Worm (Caenorhabditis elegans) whole organism, late embryonic: Measurements from ENCODE around the gene srh-281.

Experiments used
- C38D4.7 ChIP-seq: fragments of 200-800 bp; sonication (Bioruptor generic); optimal IDR thresholded peaks from 2 replicates; lab custom pipeline; 2018; ENCODE audit warnings: mild to moderate bottlenecking, missing genetic modification characterization, moderate library complexity, missing compliant biosample characterization
- F13H6.1 ChIP-seq: sonication (generic microtip); optimal IDR thresholded peaks from 2 replicates; lab custom pipeline; 2016; ENCODE audit warnings: missing genetic modification characterization, missing compliant biosample characterization
- T23F11.4 ChIP-seq: fragments of 200-800 bp; sonication (Bioruptor generic); optimal IDR thresholded peaks from 2 replicates; lab custom pipeline; 2018; ENCODE audit warnings: mild to moderate bottlenecking, missing genetic modification characterization, missing compliant biosample characterization
- Y22D7AL.16 ChIP-seq: sonication (generic microtip); optimal IDR thresholded peaks from 2 replicates; lab custom pipeline; 2016; ENCODE audit warnings: missing genetic modification characterization, missing compliant biosample characterization
- ahr-1 ChIP-seq: sonication (generic microtip); optimal IDR thresholded peaks from 2 replicates; lab custom pipeline; 2016; ENCODE audit warnings: missing genetic modification characterization, missing compliant biosample characterization
- ceh-14 ChIP-seq: sonication (generic microtip); optimal IDR thresholded peaks from 2 replicates; lab custom pipeline; 2016; ENCODE audit warnings: missing genotype, missing genetic modification characterization, missing compliant biosample characterization
- ceh-2 ChIP-seq: sonication (generic microtip); optimal IDR thresholded peaks from 2 replicates; lab custom pipeline; 2016; ENCODE audit warnings: missing genotype, missing genetic modification characterization, missing compliant biosample characterization
- ceh-24 ChIP-seq: sonication (generic microtip); optimal IDR thresholded peaks from 2 replicates; lab custom pipeline; 2016; ENCODE audit warnings: mild to moderate bottlenecking, missing genetic modification characterization, missing compliant biosample characterization
- ceh-30 ChIP-seq: fragments of 150-350 bp; optimal IDR thresholded peaks from 2 replicates; lab custom pipeline; 2014; ENCODE audit warnings: missing biosample characterization, missing genetic modification characterization
- ceh-34 ChIP-seq: sonication (generic microtip); optimal IDR thresholded peaks from 2 replicates; lab custom pipeline; 2016; ENCODE audit warnings: mild to moderate bottlenecking, missing genetic modification characterization, missing compliant biosample characterization
- ceh-45 ChIP-seq: fragments of 200-800 bp; sonication (Bioruptor generic); IDR thresholded peaks from 2 replicates; pipeline ENCODE4 v1.3.6; 2022; ENCODE audit warnings: missing genetic modification reagents, missing genetic modification characterization, missing compliant biosample characterization
- ceh-48 ChIP-seq: sonication (generic microtip); optimal IDR thresholded peaks from 2 replicates; lab custom pipeline; 2016; ENCODE audit warnings: missing genetic modification characterization, inconsistent platforms, missing compliant biosample characterization
- ceh-6 ChIP-seq: fragments of 200-800 bp; sonication (Bioruptor generic); optimal IDR thresholded peaks from 2 replicates; lab custom pipeline; 2018; ENCODE audit warnings: mild to moderate bottlenecking, missing genetic modification characterization, missing compliant biosample characterization
- ceh-9 ChIP-seq: sonication (generic microtip); optimal IDR thresholded peaks from 2 replicates; lab custom pipeline; 2016; ENCODE audit warnings: mild to moderate bottlenecking, missing genetic modification characterization, inconsistent platforms, missing compliant biosample characterization
- dmd-4 ChIP-seq: sonication (generic microtip); optimal IDR thresholded peaks from 2 replicates; lab custom pipeline; 2016; ENCODE audit warnings: borderline replicate concordance, missing genetic modification characterization, missing compliant biosample characterization
- dve-1 ChIP-seq: sonication (generic microtip); optimal IDR thresholded peaks from 2 replicates; lab custom pipeline; 2017; ENCODE audit warnings: antibody characterized with exemption, mild to moderate bottlenecking, missing genetic modification characterization, missing compliant biosample characterization
- elt-4 ChIP-seq: sonication (generic microtip); optimal IDR thresholded peaks from 2 replicates; lab custom pipeline; 2016; ENCODE audit warnings: missing genetic modification characterization, missing compliant biosample characterization
- ets-4 ChIP-seq: sonication (generic microtip); optimal IDR thresholded peaks from 2 replicates; lab custom pipeline; 2016; ENCODE audit warnings: missing genetic modification characterization, missing compliant biosample characterization
- fkh-10 ChIP-seq: fragments of 150-350 bp; optimal IDR thresholded peaks from 2 replicates; lab custom pipeline; 2014; ENCODE audit warnings: missing biosample characterization, missing genetic modification reagents, missing genetic modification characterization
- gmeb-2 ChIP-seq: sonication (generic microtip); optimal IDR thresholded peaks from 2 replicates; lab custom pipeline; 2016; ENCODE audit warnings: missing genetic modification characterization, inconsistent platforms, missing compliant biosample characterization
- hlh-13 ChIP-seq: fragments of 200-800 bp; sonication (Bioruptor generic); optimal IDR thresholded peaks from 2 replicates; lab custom pipeline; 2018; ENCODE audit warnings: mild to moderate bottlenecking, missing genetic modification characterization, missing compliant biosample characterization
- hlh-15 ChIP-seq: sonication (generic microtip); optimal IDR thresholded peaks from 2 replicates; lab custom pipeline; 2016; ENCODE audit warnings: missing genetic modification characterization, missing compliant biosample characterization
- hlh-6 ChIP-seq: sonication (generic microtip); optimal IDR thresholded peaks from 2 replicates; lab custom pipeline; 2016; ENCODE audit warnings: missing genotype, missing genetic modification characterization, missing compliant biosample characterization
- nhr-232 ChIP-seq: sonication (generic microtip); optimal IDR thresholded peaks from 2 replicates; lab custom pipeline; 2016; ENCODE audit warnings: missing genetic modification characterization, missing compliant biosample characterization
- odd-2 ChIP-seq: sonication (generic microtip); optimal IDR thresholded peaks from 2 replicates; lab custom pipeline; 2017; ENCODE audit warnings: antibody characterized with exemption, mild to moderate bottlenecking, missing genetic modification characterization, missing compliant biosample characterization
- pag-3 ChIP-seq: sonication (generic microtip); optimal IDR thresholded peaks from 2 replicates; lab custom pipeline; 2016; ENCODE audit warnings: missing compliant biosample characterization, missing genetic modification characterization, borderline replicate concordance
- pat-9 ChIP-seq: fragments of 200-800 bp; sonication (Bioruptor generic); optimal IDR thresholded peaks from 2 replicates; lab custom pipeline; 2018; ENCODE audit warnings: mild to moderate bottlenecking, missing genetic modification characterization, moderate library complexity, missing compliant biosample characterization
- pax-1 ChIP-seq: fragments of 150-350 bp; optimal IDR thresholded peaks from 2 replicates; lab custom pipeline; 2014; ENCODE audit warnings: missing biosample characterization, missing genetic modification characterization
- pqm-1 ChIP-seq: sonication (generic microtip); optimal IDR thresholded peaks from 2 replicates; lab custom pipeline; 2016; ENCODE audit warnings: missing genetic modification characterization, missing compliant biosample characterization
- pros-1 ChIP-seq: fragments of 150-350 bp; optimal IDR thresholded peaks from 2 replicates; lab custom pipeline; 2014; ENCODE audit warnings: missing biosample characterization, missing genetic modification reagents, missing genetic modification characterization
- ref-2 ChIP-seq: sonication (generic microtip); optimal IDR thresholded peaks from 2 replicates; lab custom pipeline; 2016; ENCODE audit warnings: missing genetic modification characterization, missing compliant biosample characterization
- sdc-2 ChIP-seq: sonication (generic microtip); optimal IDR thresholded peaks from 2 replicates; lab custom pipeline; 2016; ENCODE audit warnings: missing genotype, missing genetic modification characterization, missing compliant biosample characterization
- sox-2 ChIP-seq: fragments of 200-800 bp; sonication (Bioruptor generic); IDR thresholded peaks from 2 replicates; pipeline ENCODE4 v1.3.6; 2022; ENCODE audit warnings: missing genetic modification reagents, missing genetic modification characterization, missing compliant biosample characterization
- unc-42 ChIP-seq: sonication (generic microtip); optimal IDR thresholded peaks from 2 replicates; lab custom pipeline; 2016; ENCODE audit warnings: missing genotype, missing genetic modification characterization, missing compliant biosample characterization
- zip-5 ChIP-seq: sonication (generic microtip); optimal IDR thresholded peaks from 2 replicates; lab custom pipeline; 2016; ENCODE audit warnings: missing genetic modification characterization, missing compliant biosample characterization

srh-281 gene

ce11 chrV:16190485-16190884, at the start of gene srh-281:
Gene srh-281 (plus strand): TSS chrV:16190785.
- TF ChIP-seq pax-1 (tag; lab: Kevin White, UChicago) (no peak), elt-4 (no peak), ceh-34 (tag; lab: Kevin White, UChicago) (no peak), T23F11.4 (no peak), F13H6.1 (tag; lab: Kevin White, UChicago) (no peak), pqm-1 (tag; lab: Kevin White, UChicago) (no peak), ahr-1 (tag; lab: Kevin White, UChicago) (no peak), pros-1 (no peak), sox-2 (GFP tag; lab: Robert Waterston, UW) (no peak), pag-3 (tag; lab: Kevin White, UChicago) (no peak), unc-42 (no peak)

ce11 chrV:16141071-16141470, 49.5 kb upstream of the srh-281 start, which contains the start of gene clc-32:
Gene clc-32 (minus strand): TSS chrV:16141171.
- no peak for TF ChIP-seq pros-1
- no peak for TF ChIP-seq hlh-6 (tag; lab: Kevin White, UChicago)
- no peak for TF ChIP-seq gmeb-2
- TF ChIP-seq dve-1: no peak

ce11 chrV:16142371-16142770, 48.2 kb upstream of the srh-281 start, which contains the start of gene fbxa-18:
Gene fbxa-18 (plus strand): TSS chrV:16142671.
- no peak for TF ChIP-seq pat-9
- no peak for TF ChIP-seq ceh-2 (tag; lab: Kevin White, UChicago)
- TF ChIP-seq pros-1: no peak
- TF ChIP-seq hlh-15: no peak
- no peak for TF ChIP-seq pax-1 (tag; lab: Kevin White, UChicago)
- no peak for TF ChIP-seq zip-5 (tag; lab: Kevin White, UChicago)
- TF ChIP-seq Y22D7AL.16 (tag; lab: Kevin White, UChicago): no peak
- TF ChIP-seq pag-3 (tag; lab: Kevin White, UChicago): no peak

ce11 chrV:16143066-16143581, 47.5 kb upstream of the srh-281 start, which contains the start of gene fbxa-88:
Gene fbxa-88 (minus strand): TSS chrV:16143116.
- TF ChIP-seq ceh-34 (tag; lab: Kevin White, UChicago): no peak
- TF ChIP-seq zip-5 (tag; lab: Kevin White, UChicago): no peak
- TF ChIP-seq unc-42: no peak
- TF ChIP-seq sox-2 (GFP tag; lab: Robert Waterston, UW): no peak
- no peak for TF ChIP-seq hlh-13 (GFP tag; lab: Kevin White, UChicago)
- TF ChIP-seq ceh-30 (tag; lab: Kevin White, UChicago): no peak
- no peak for TF ChIP-seq C38D4.7 (GFP tag; lab: Kevin White, UChicago)

- TF ChIP-seq dmd-4 (tag; lab: Kevin White, UChicago) (no peak), ceh-24 (tag; lab: Kevin White, UChicago) (no peak), ets-4 (no peak), ceh-45 (GFP tag; lab: Robert Waterston, UW) (no peak), ceh-48 (tag; lab: Kevin White, UChicago) (no peak), nhr-232 (tag; lab: Kevin White, UChicago) (no peak), ref-2 (tag; lab: Kevin White, UChicago) (no peak), odd-2 (tag; lab: Kevin White, UChicago) (no peak), ceh-9 (tag; lab: Kevin White, UChicago) (no peak), ceh-14 (tag; lab: Kevin White, UChicago) (no peak), pax-1 (tag; lab: Kevin White, UChicago) (no peak), ahr-1 (tag; lab: Kevin White, UChicago) (no peak), ceh-30 (tag; lab: Kevin White, UChicago) (no peak), sdc-2 (tag; lab: Kevin White, UChicago) (no peak), fkh-10 (GFP tag; lab: Kevin White, UChicago) (no peak), ceh-6 (GFP tag; lab: Kevin White, UChicago) (no peak)
Observed at ce11 chrV:16145009-16145408, 45.6 kb upstream of the srh-281 start.
